Worm (Caenorhabditis elegans) whole organism, L3 larva: ENCODE data around the gene clec-149.

Source experiments
- ceh-16 ChIP-seq: sonication (generic microtip); optimal IDR thresholded peaks from 2 replicates; lab custom pipeline; 2017; ENCODE audit warnings: missing biosample characterization, missing genetic modification characterization
- ceh-28 ChIP-seq: fragments of 150-350 bp; optimal IDR thresholded peaks from 2 replicates; lab custom pipeline; 2014; ENCODE audit warnings: missing biosample characterization, missing genetic modification reagents, missing genetic modification characterization
- lin-15B ChIP-seq: fragments of 150-350 bp; optimal IDR thresholded peaks from 2 replicates; lab custom pipeline; 2014; ENCODE audit warnings: missing biosample characterization, missing genetic modification characterization
- nhr-11 ChIP-seq: fragments of 150-350 bp; optimal IDR thresholded peaks from 2 replicates; lab custom pipeline; 2014; ENCODE audit warnings: missing biosample characterization, missing genetic modification characterization
- unc-62 ChIP-seq: fragments of 150-350 bp; sonication (generic microtip); optimal IDR thresholded peaks from 4 replicates; lab custom pipeline; 2014; ENCODE audit warnings: missing biosample characterization, missing genetic modification reagents, missing genetic modification characterization

- no peak for TF ChIP-seq unc-62
- no peak for TF ChIP-seq lin-15B (tag; lab: Kevin White, UChicago)
- TF ChIP-seq ceh-28 (tag; lab: Kevin White, UChicago), result no peak
- TF ChIP-seq ceh-16 (tag; lab: Kevin White, UChicago), result no peak
- TF ChIP-seq nhr-11, result no peak
Observed at ce11 chrIII:831961-832360, 8.9 kb downstream of the clec-149 start, which contains the start of gene ceeh-1.
